Worm (Caenorhabditis elegans) whole organism, midembryonic: ENCODE measurements around the gene F32D8.2.

Experiments used
- T22C8.4 ChIP-seq: fragments of 200-800 bp; sonication (Bioruptor generic); IDR thresholded peaks from 2 replicates; pipeline ENCODE4 v1.3.6; 2022; ENCODE audit warnings: missing genetic modification characterization, missing compliant biosample characterization
- cog-1 ChIP-seq: sonication (generic microtip); optimal IDR thresholded peaks from 2 replicates; lab custom pipeline; 2016; ENCODE audit warnings: missing genetic modification characterization, missing compliant biosample characterization
- flt-1 ChIP-seq: fragments of 200-800 bp; sonication (Bioruptor generic); IDR thresholded peaks from 2 replicates; pipeline ENCODE4 v1.3.6; 2022; ENCODE audit warnings: missing genetic modification characterization, missing compliant biosample characterization
- klf-2 ChIP-seq: fragments of 200-800 bp; sonication (Bioruptor generic); conservative IDR thresholded peaks from 2 replicates; pipeline ENCODE4 v1.3.6; 2022; ENCODE audit warnings: missing genetic modification reagents, missing genetic modification characterization, missing compliant biosample characterization
- med-1 ChIP-seq: sonication (generic microtip); optimal IDR thresholded peaks from 2 replicates; lab custom pipeline; 2017; ENCODE audit warnings: missing genetic modification characterization, mild to moderate bottlenecking, missing compliant biosample characterization, antibody characterized with exemption, missing genetic modification reagents; ENCODE audit not compliant: insufficient read depth
- ref-1 ChIP-seq: fragments of 200-800 bp; sonication (Bioruptor generic); conservative IDR thresholded peaks from 2 replicates; pipeline ENCODE4 v1.3.6; 2022; ENCODE audit warnings: missing genetic modification reagents, missing genetic modification characterization, missing compliant biosample characterization
- tab-1 ChIP-seq: fragments of 200-800 bp; sonication (Bioruptor generic); IDR thresholded peaks from 2 replicates; pipeline ENCODE4 v1.3.6; 2022; ENCODE audit warnings: missing genetic modification characterization, missing compliant biosample characterization
- ztf-23 ChIP-seq: fragments of 200-800 bp; sonication (Bioruptor generic); IDR thresholded peaks from 2 replicates; pipeline ENCODE4 v1.3.6; 2022; ENCODE audit warnings: missing genetic modification reagents, missing genetic modification characterization, missing compliant biosample characterization
- ztf-29 ChIP-seq: fragments of 200-800 bp; sonication (Bioruptor generic); IDR thresholded peaks from 2 replicates; pipeline ENCODE4 v1.3.6; 2022; ENCODE audit warnings: missing genetic modification reagents, missing genetic modification characterization, missing compliant biosample characterization

DNA sequence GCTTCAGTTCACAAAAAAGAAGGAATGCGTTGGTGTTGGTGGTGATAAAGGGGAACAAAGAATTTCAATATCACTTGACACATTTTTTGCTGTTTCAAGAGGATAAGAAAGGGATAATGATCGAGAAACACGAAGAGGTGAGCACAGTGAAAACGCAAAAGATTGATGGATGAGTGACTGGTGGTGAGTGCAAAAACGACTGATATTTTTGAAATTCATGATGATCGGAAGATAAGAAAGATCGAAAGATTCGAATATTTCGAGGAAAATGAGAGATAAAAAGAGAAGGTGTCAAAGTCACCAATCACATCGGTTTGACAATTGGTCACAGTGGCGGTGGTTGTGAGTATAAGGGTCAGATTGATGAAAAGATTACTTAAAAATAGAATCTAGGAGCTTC lies 32.3 kb downstream of the F32D8.2 start:
- TF ChIP-seq tab-1 (GFP tag; lab: Robert Waterston, UW) (no peak), flt-1 (GFP tag; lab: Robert Waterston, UW) (no peak), ref-1 (GFP tag; lab: Robert Waterston, UW) (no peak), ztf-29 (GFP tag; lab: Robert Waterston, UW) (no peak), med-1 (GFP tag; lab: Kevin White, UChicago) (no peak), klf-2 (no peak), ztf-23 (GFP tag; lab: Robert Waterston, UW) (no peak), T22C8.4 (GFP tag; lab: Robert Waterston, UW) (no peak), cog-1 (tag; lab: Kevin White, UChicago) (no peak)
